Worm (Caenorhabditis elegans): Measurements from ENCODE around the gene srx-62.

- TF ChIP-seq nhr-25 (tag; optimal IDR thresholded peaks at IDR 0.05), result no peak
- no peak for TF ChIP-seq nhr-77 (tag; optimal IDR thresholded peaks at IDR 0.05)
- no peak for TF ChIP-seq elt-2 (tag; optimal IDR thresholded peaks at IDR 0.05)
- TF ChIP-seq ama-1 (optimal IDR thresholded peaks at IDR 0.05), result no peak
- TF ChIP-seq nhr-76 (tag; optimal IDR thresholded peaks at IDR 0.05), result no peak
- no peak for TF ChIP-seq nfya-1 (tag; optimal IDR thresholded peaks at IDR 0.05; ENCODE audit: insufficient read depth)
- TF ChIP-seq lsy-12 (tag; optimal IDR thresholded peaks at IDR 0.05), result no peak
- no peak for TF ChIP-seq mdl-1 (tag; optimal IDR thresholded peaks at IDR 0.05)
- no peak for TF ChIP-seq elt-3 (tag; optimal IDR thresholded peaks at IDR 0.05)
- no peak for TF ChIP-seq lin-15B (tag; optimal IDR thresholded peaks at IDR 0.05)
- no peak for TF ChIP-seq unc-39 (tag; optimal IDR thresholded peaks at IDR 0.05)
These were observed 32.0 kb downstream of the srx-62 start, which contains the start of gene cyp-34A7 for ce11 chrV:3963715-3964114.
